Fruit fly (Drosophila melanogaster) whole organism, embryonic: ENCODE data around the gene CG34409.

ENCODE experiments used
- Atf3 ChIP-seq: fragments of 200-800 bp; sonication (Bioruptor generic); optimal IDR thresholded peaks from 3 replicates; lab custom pipeline; 2016; ENCODE audit warnings: missing biosample characterization, missing genetic modification characterization
- CG1024 ChIP-seq: fragments of 200-800 bp; sonication (Bioruptor generic); IDR thresholded peaks from 2 replicates; pipeline ENCODE4 v1.3.6; 2022; ENCODE audit warnings: missing biosample characterization, missing genetic modification characterization
- CG10431 ChIP-seq: fragments of 200-800 bp; sonication (Bioruptor generic); optimal IDR thresholded peaks from 3 replicates; lab custom pipeline; 2018; ENCODE audit warnings: missing biosample characterization, mild to moderate bottlenecking, missing genetic modification characterization
- CG13775 ChIP-seq: fragments of 200-800 bp; sonication (Bioruptor generic); optimal IDR thresholded peaks from 3 replicates; lab custom pipeline; 2017; ENCODE audit warnings: missing biosample characterization, mild to moderate bottlenecking, missing genetic modification characterization
- CG14050 ChIP-seq: fragments of 200-800 bp; sonication (Bioruptor generic); IDR thresholded peaks from 3 replicates; pipeline ENCODE4 v1.3.6; 2022; ENCODE audit warnings: missing biosample characterization, missing genetic modification characterization
- CG14710 ChIP-seq: fragments of 200-800 bp; sonication (Bioruptor generic); optimal IDR thresholded peaks from 3 replicates; lab custom pipeline; 2019; ENCODE audit warnings: missing biosample characterization, mild to moderate bottlenecking, missing genetic modification characterization, moderate library complexity
- CG17568 ChIP-seq: fragments of 200-800 bp; sonication (Bioruptor generic); optimal IDR thresholded peaks from 2 replicates; lab custom pipeline; 2018; ENCODE audit warnings: missing biosample characterization, mild to moderate bottlenecking, missing genetic modification characterization, moderate library complexity
- CG2120 ChIP-seq: fragments of 200-800 bp; sonication (Bioruptor generic); optimal IDR thresholded peaks from 3 replicates; lab custom pipeline; 2016; ENCODE audit warnings: missing biosample characterization, missing genetic modification characterization
- CG31365 ChIP-seq: fragments of 200-800 bp; sonication (Bioruptor generic); optimal IDR thresholded peaks from 2 replicates; lab custom pipeline; 2018; ENCODE audit warnings: missing biosample characterization, mild to moderate bottlenecking, missing genetic modification characterization
- CG31441 ChIP-seq: fragments of 200-800 bp; sonication (Bioruptor generic); IDR thresholded peaks from 2 replicates; pipeline ENCODE4 v1.3.6; 2022; ENCODE audit warnings: missing biosample characterization, missing genetic modification characterization
- CG3163 ChIP-seq: fragments of 200-800 bp; sonication (Bioruptor generic); optimal IDR thresholded peaks from 3 replicates; lab custom pipeline; 2016; ENCODE audit warnings: missing biosample characterization, missing genetic modification characterization
- CG4617 ChIP-seq: fragments of 200-800 bp; sonication (Bioruptor generic); optimal IDR thresholded peaks from 3 replicates; lab custom pipeline; 2016; ENCODE audit warnings: missing biosample characterization, missing genetic modification characterization, borderline replicate concordance
- CG4707 ChIP-seq: fragments of 200-800 bp; sonication (Bioruptor generic); optimal IDR thresholded peaks from 2 replicates; lab custom pipeline; 2018; ENCODE audit warnings: missing biosample characterization, mild to moderate bottlenecking, missing genetic modification characterization, moderate library complexity
- CG6654 ChIP-seq: fragments of 200-800 bp; sonication (Bioruptor generic); optimal IDR thresholded peaks from 2 replicates; lab custom pipeline; 2017; ENCODE audit warnings: missing biosample characterization, mild to moderate bottlenecking, missing genetic modification characterization
- CG6765 ChIP-seq: fragments of 200-800 bp; sonication (Bioruptor generic); optimal IDR thresholded peaks from 3 replicates; lab custom pipeline; 2017; ENCODE audit warnings: missing biosample characterization, mild to moderate bottlenecking, missing genetic modification characterization
- CG6791 ChIP-seq: fragments of 200-800 bp; sonication (Bioruptor generic); IDR thresholded peaks from 3 replicates; pipeline ENCODE4 v1.3.6; 2022; ENCODE audit warnings: missing biosample characterization, missing genetic modification characterization; ENCODE audit not compliant: partially characterized antibody
- CG7271 ChIP-seq: fragments of 200-800 bp; sonication (Bioruptor generic); optimal IDR thresholded peaks from 2 replicates; lab custom pipeline; 2018; ENCODE audit warnings: missing biosample characterization, mild to moderate bottlenecking, missing genetic modification characterization, moderate library complexity
- CG7839 ChIP-seq: fragments of 200-800 bp; sonication (Bioruptor generic); optimal IDR thresholded peaks from 3 replicates; lab custom pipeline; 2018; ENCODE audit warnings: missing biosample characterization, mild to moderate bottlenecking, missing genetic modification characterization, moderate library complexity
- CG9817 ChIP-seq: fragments of 200-800 bp; sonication (Bioruptor generic); optimal IDR thresholded peaks from 2 replicates; lab custom pipeline; 2018; ENCODE audit warnings: missing biosample characterization, mild to moderate bottlenecking, missing genetic modification characterization, moderate library complexity
- Dip2 ChIP-seq: fragments of 200-800 bp; sonication (Bioruptor generic); IDR thresholded peaks from 2 replicates; pipeline ENCODE4 v1.3.6; 2022; ENCODE audit warnings: missing biosample characterization, missing genetic modification characterization
- Dip3 ChIP-seq: fragments of 200-800 bp; sonication (Bioruptor generic); optimal IDR thresholded peaks from 3 replicates; lab custom pipeline; 2016; ENCODE audit warnings: missing biosample characterization, missing genetic modification characterization
- Dref ChIP-seq: fragments of 200-800 bp; sonication (Bioruptor generic); IDR thresholded peaks from 2 replicates; pipeline ENCODE4 v1.3.6; 2022; ENCODE audit warnings: missing biosample characterization, missing genetic modification characterization
- Hr78 ChIP-seq, 2 experiments: fragments of 200-800 bp in 1 of 2; fragments of >200 bp in 1 of 2; sonication (Bioruptor generic) in 1 of 2; optimal IDR thresholded peaks; 2 replicates each; lab custom pipeline; 2017 to 2019; ENCODE audit warnings: missing biosample characterization in 2 of 2, missing genetic modification characterization in 2 of 2, mild to moderate bottlenecking in 1 of 2, moderate library complexity in 1 of 2
- Lhr ChIP-seq: fragments of 200-800 bp; sonication (Bioruptor generic); optimal IDR thresholded peaks from 3 replicates; lab custom pipeline; 2017; ENCODE audit warnings: mild to moderate bottlenecking, missing biosample characterization, missing genetic modification reagents, missing genetic modification characterization
- MTF-1 ChIP-seq: fragments of 200-800 bp; sonication (Bioruptor generic); optimal IDR thresholded peaks from 2 replicates; lab custom pipeline; 2018; ENCODE audit warnings: missing biosample characterization, mild to moderate bottlenecking, missing genetic modification characterization, borderline replicate concordance
- Meics ChIP-seq: fragments of 200-800 bp; sonication (Bioruptor generic); optimal IDR thresholded peaks from 2 replicates; lab custom pipeline; 2017; ENCODE audit warnings: missing biosample characterization, mild to moderate bottlenecking, missing genetic modification characterization
- Mes4 ChIP-seq: fragments of 200-800 bp; sonication (Bioruptor generic); optimal IDR thresholded peaks from 2 replicates; lab custom pipeline; 2016; ENCODE audit warnings: missing biosample characterization, missing genetic modification characterization
- Mrtf ChIP-seq: fragments of 200-800 bp; sonication (Bioruptor generic); IDR thresholded peaks from 3 replicates; pipeline ENCODE4 v1.3.6; 2022; ENCODE audit warnings: missing biosample characterization, missing genetic modification characterization
- Neu2 ChIP-seq: fragments of 200-800 bp; sonication (Bioruptor generic); optimal IDR thresholded peaks from 3 replicates; lab custom pipeline; 2016; ENCODE audit warnings: missing biosample characterization, missing genetic modification characterization, borderline replicate concordance
- Nf-YA ChIP-seq: fragments of 200-800 bp; sonication (Bioruptor generic); IDR thresholded peaks from 2 replicates; pipeline ENCODE4 v1.3.6; 2022; ENCODE audit warnings: missing biosample characterization, missing genetic modification characterization
- Rx ChIP-seq: fragments of 200-800 bp; sonication (Bioruptor generic); IDR thresholded peaks from 2 replicates; pipeline ENCODE4 v1.3.6; 2022; ENCODE audit warnings: missing biosample characterization, missing genetic modification characterization
- TFAM ChIP-seq: fragments of 200-800 bp; sonication (Bioruptor generic); optimal IDR thresholded peaks from 2 replicates; lab custom pipeline; 2017; ENCODE audit warnings: missing biosample characterization, missing genetic modification characterization, inconsistent platforms
- Usf ChIP-seq: fragments of 200-800 bp; sonication (Bioruptor generic); optimal IDR thresholded peaks from 2 replicates; lab custom pipeline; 2017; ENCODE audit warnings: missing genotype, missing biosample characterization, missing genetic modification characterization
- YL-1 ChIP-seq: fragments of 200-800 bp; sonication (Bioruptor generic); optimal IDR thresholded peaks from 3 replicates; lab custom pipeline; 2017; ENCODE audit warnings: missing biosample characterization, mild to moderate bottlenecking, missing genetic modification characterization
- ara ChIP-seq: fragments of 200-800 bp; sonication (Bioruptor generic); IDR thresholded peaks from 2 replicates; pipeline ENCODE4 v1.3.6; 2022; ENCODE audit warnings: missing biosample characterization, missing genetic modification characterization
- bbx ChIP-seq: fragments of 200-800 bp; sonication (Bioruptor generic); IDR thresholded peaks from 2 replicates; pipeline ENCODE4 v1.3.6; 2022; ENCODE audit warnings: missing biosample characterization, missing genetic modification characterization; ENCODE audit not compliant: partially characterized antibody
- bigmax ChIP-seq: fragments of 200-800 bp; sonication (Bioruptor generic); optimal IDR thresholded peaks from 2 replicates; lab custom pipeline; 2018; ENCODE audit warnings: missing biosample characterization, mild to moderate bottlenecking, missing genetic modification characterization
- cad ChIP-seq: fragments of >200 bp; optimal IDR thresholded peaks from 2 replicates; lab custom pipeline; 2017; ENCODE audit warnings: missing biosample characterization, missing genetic modification characterization
- chinmo ChIP-seq: fragments of 200-800 bp; sonication (Bioruptor generic); IDR thresholded peaks from 4 replicates; pipeline ENCODE4 v1.3.6; 2022; ENCODE audit warnings: missing biosample characterization, missing genetic modification characterization; ENCODE audit not compliant: partially characterized antibody
- cwo ChIP-seq: fragments of 200-800 bp; sonication (Bioruptor generic); optimal IDR thresholded peaks from 3 replicates; lab custom pipeline; 2017; ENCODE audit warnings: missing biosample characterization, missing genetic modification characterization, mild to moderate bottlenecking, moderate library complexity, missing genetic modification reagents
- dan ChIP-seq: fragments of 200-800 bp; sonication (Bioruptor generic); IDR thresholded peaks from 2 replicates; pipeline ENCODE4 v1.3.6; 2022; ENCODE audit warnings: missing biosample characterization, missing genetic modification characterization
- gcm2 ChIP-seq: fragments of 200-800 bp; sonication (Bioruptor generic); optimal IDR thresholded peaks from 2 replicates; lab custom pipeline; 2016; ENCODE audit warnings: missing biosample characterization, missing genetic modification characterization
- hbn ChIP-seq: fragments of 200-800 bp; sonication (Bioruptor generic); IDR thresholded peaks from 2 replicates; pipeline ENCODE4 v1.3.6; 2022; ENCODE audit warnings: missing biosample characterization, missing genetic modification characterization; ENCODE audit not compliant: partially characterized antibody
- lmd ChIP-seq: fragments of 200-800 bp; sonication (Bioruptor generic); IDR thresholded peaks from 2 replicates; pipeline ENCODE4 v1.3.6; 2022; ENCODE audit warnings: missing biosample characterization, missing genetic modification characterization
- nerfin-1 ChIP-seq: fragments of 200-800 bp; sonication (Bioruptor generic); optimal IDR thresholded peaks from 3 replicates; lab custom pipeline; 2019; ENCODE audit warnings: missing biosample characterization, mild to moderate bottlenecking, missing genetic modification characterization, moderate library complexity
- nom ChIP-seq: fragments of 200-800 bp; sonication (Bioruptor generic); optimal IDR thresholded peaks from 2 replicates; lab custom pipeline; 2017; ENCODE audit warnings: missing biosample characterization, missing genetic modification characterization, mild to moderate bottlenecking, moderate library complexity, missing genetic modification reagents
- pzg ChIP-seq: fragments of 200-800 bp; sonication (Bioruptor generic); optimal IDR thresholded peaks from 3 replicates; lab custom pipeline; 2018; ENCODE audit warnings: missing biosample characterization, mild to moderate bottlenecking, missing genetic modification characterization, moderate library complexity
- sna ChIP-seq: fragments of 200-800 bp; sonication (Bioruptor generic); IDR thresholded peaks from 2 replicates; pipeline ENCODE4 v1.3.6; 2022; ENCODE audit warnings: missing biosample characterization, missing genetic modification characterization; ENCODE audit not compliant: partially characterized antibody
- sqz ChIP-seq: fragments of 200-800 bp; sonication (Bioruptor generic); optimal IDR thresholded peaks from 3 replicates; lab custom pipeline; 2018; ENCODE audit warnings: missing biosample characterization, mild to moderate bottlenecking, missing genetic modification characterization
- zf30C ChIP-seq: fragments of 200-800 bp; sonication (Bioruptor generic); optimal IDR thresholded peaks from 3 replicates; lab custom pipeline; 2018; ENCODE audit warnings: missing biosample characterization, mild to moderate bottlenecking, missing genetic modification characterization

CG34409 gene

DNA sequence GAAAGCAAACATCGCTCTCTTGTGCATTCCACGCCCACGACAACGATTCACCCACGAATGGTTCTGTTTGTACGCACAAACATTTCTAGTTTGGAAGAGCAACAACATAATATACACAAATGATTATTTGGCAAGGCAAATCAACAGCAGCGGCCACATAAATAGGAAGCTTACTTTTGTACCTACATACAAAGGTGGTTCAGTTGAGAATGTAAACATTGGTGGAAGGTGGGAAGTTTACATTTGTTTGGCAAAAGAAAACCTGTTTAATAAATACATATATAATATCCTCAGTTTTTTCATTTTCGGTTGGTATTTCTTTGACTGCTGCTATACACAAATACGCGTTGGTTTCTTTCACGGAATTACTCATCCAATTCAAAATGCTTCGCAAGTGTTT lies 43.6 kb downstream of the CG34409 start (continued):
- no peak for TF ChIP-seq CG6791 (GFP tag; lab: Robert Waterston, UW)
- no peak for TF ChIP-seq bbx (GFP tag; lab: Robert Waterston, UW)
- TF ChIP-seq YL-1 (GFP tag; lab: Kevin White, UChicago) = peak; percentile 75
- TF ChIP-seq nom (GFP tag; lab: Kevin White, UChicago) = no peak
- no peak for TF ChIP-seq Dref (GFP tag; lab: Robert Waterston, UW)
- TF ChIP-seq TFAM = peak; percentile 37
- TF ChIP-seq CG13775 (GFP tag; lab: Kevin White, UChicago) = peak; percentile 73
- TF ChIP-seq Rx (GFP tag; lab: Robert Waterston, UW) = no peak
- TF ChIP-seq CG7271 (tag; lab: Kevin White, UChicago) = peak; percentile 87
- TF ChIP-seq Mrtf (GFP tag; lab: Robert Waterston, UW) = no peak
- TF ChIP-seq CG17568 (GFP tag; lab: Kevin White, UChicago) = peak; percentile 93
- TF ChIP-seq lmd (GFP tag; lab: Robert Waterston, UW) = no peak
- no peak for TF ChIP-seq chinmo
- peak; percentile 72 for TF ChIP-seq Mes4 (GFP tag; lab: Kevin White, UChicago)
- TF ChIP-seq Nf-YA (GFP tag; lab: Robert Waterston, UW) = no peak
- no peak for TF ChIP-seq CG31441 (GFP tag; lab: Robert Waterston, UW)
- peak; percentile 81 for TF ChIP-seq cwo
- no peak for TF ChIP-seq dan (GFP tag; lab: Robert Waterston, UW)
- no peak for TF ChIP-seq hbn (GFP tag; lab: Robert Waterston, UW)
- TF ChIP-seq bigmax = peak; percentile 57
- TF ChIP-seq Dip2 (GFP tag; lab: Robert Waterston, UW) = no peak
- peak; percentile 81 for TF ChIP-seq CG4707 (GFP tag; lab: Kevin White, UChicago)
- peak; percentile 82 for TF ChIP-seq CG6654
- peak; percentile 51 for TF ChIP-seq CG4617 (GFP tag; lab: Kevin White, UChicago)
- TF ChIP-seq ara = no peak
- peak; percentile 31 for TF ChIP-seq CG3163 (GFP tag; lab: Kevin White, UChicago)
- TF ChIP-seq Usf = peak; percentile 77
- TF ChIP-seq sna (GFP tag; lab: Robert Waterston, UW) = no peak
- TF ChIP-seq CG7839 (tag; lab: Kevin White, UChicago) = peak; percentile 93
- peak in 1 of 2 experiments; percentile 5 for TF ChIP-seq Hr78 (GFP tag; optimal IDR thresholded peaks at IDR 0.05; lab: Kevin White, UChicago)
- peak; percentile 89 for TF ChIP-seq sqz (GFP tag; lab: Kevin White, UChicago)
- peak; percentile 59 for TF ChIP-seq Atf3 (GFP tag; lab: Kevin White, UChicago)
- TF ChIP-seq Meics (GFP tag; lab: Kevin White, UChicago) = peak; percentile 89
- TF ChIP-seq cad = no peak
- peak; percentile 85 for TF ChIP-seq CG6765 (GFP tag; lab: Kevin White, UChicago)
- TF ChIP-seq CG1024 (GFP tag; lab: Robert Waterston, UW) = no peak
- TF ChIP-seq CG31365 (tag; lab: Kevin White, UChicago) = peak; percentile 83
- peak; percentile 76 for TF ChIP-seq Dip3 (GFP tag; lab: Kevin White, UChicago)
- TF ChIP-seq CG14710 (tag; lab: Kevin White, UChicago) = peak; percentile 82
- peak; percentile 6 for TF ChIP-seq pzg
- TF ChIP-seq gcm2 (GFP tag; lab: Kevin White, UChicago) = peak; percentile 85
- TF ChIP-seq CG2120 = peak; percentile 91
- TF ChIP-seq CG14050 (GFP tag; lab: Robert Waterston, UW) = no peak
- TF ChIP-seq CG9817 = peak; percentile 84
- TF ChIP-seq Neu2 (GFP tag; lab: Kevin White, UChicago) = no peak
- TF ChIP-seq nerfin-1 = peak; percentile 77
- peak; percentile 27 for TF ChIP-seq CG10431 (GFP tag; lab: Kevin White, UChicago)
- TF ChIP-seq zf30C (GFP tag; lab: Kevin White, UChicago) = no peak
- TF ChIP-seq Lhr (GFP tag; lab: Kevin White, UChicago) = peak; percentile 57
- TF ChIP-seq MTF-1 = peak; percentile 78
